Fruit fly (Drosophila melanogaster) whole organism, wandering third instar larva: ENCODE measurements around the gene tfc.
A peak's percentile ranks its signal among the peaks of the same experiment; 100 is the strongest.

Source experiments
- Abd-B ChIP-seq: fragments of >200 bp; optimal IDR thresholded peaks from 2 replicates; lab custom pipeline; 2017; ENCODE audit warnings: missing biosample characterization, missing genetic modification characterization
- CG32264 ChIP-seq: fragments of 200-800 bp; sonication (Bioruptor generic); optimal IDR thresholded peaks from 2 replicates; lab custom pipeline; 2016; ENCODE audit warnings: missing biosample characterization, missing genetic modification characterization
- CG9705 ChIP-seq: fragments of 200-800 bp; sonication (Bioruptor generic); optimal IDR thresholded peaks from 2 replicates; lab custom pipeline; 2018; ENCODE audit warnings: missing biosample characterization, mild to moderate bottlenecking, missing genetic modification characterization
- CrebA ChIP-seq: fragments of 200-800 bp; sonication (Bioruptor generic); optimal IDR thresholded peaks from 2 replicates; lab custom pipeline; 2016; ENCODE audit warnings: missing biosample characterization, mild to moderate bottlenecking, missing genetic modification characterization, borderline replicate concordance
- Dfd ChIP-seq: fragments of >200 bp; optimal IDR thresholded peaks from 2 replicates; lab custom pipeline; 2017; ENCODE audit warnings: missing biosample characterization, missing genetic modification characterization
- Dif ChIP-seq: fragments of 200-275, 200-300 bp; sonication (Bioruptor generic); optimal IDR thresholded peaks from 2 replicates; lab custom pipeline; 2018; ENCODE audit warnings: missing biosample characterization, missing genetic modification characterization; ENCODE audit not compliant: partially characterized antibody
- GATAd ChIP-seq: sonication (Bioruptor generic); optimal IDR thresholded peaks from 2 replicates; lab custom pipeline; 2016; ENCODE audit warnings: missing biosample characterization, missing genetic modification characterization
- HLH106 ChIP-seq: fragments of 200-800 bp; optimal IDR thresholded peaks from 3 replicates; lab custom pipeline; 2019; ENCODE audit warnings: missing biosample characterization, mild to moderate bottlenecking, missing genetic modification characterization, moderate library complexity
- Hnf4 ChIP-seq: fragments of 200-800 bp; sonication (Bioruptor generic); optimal IDR thresholded peaks from 2 replicates; lab custom pipeline; 2016; ENCODE audit warnings: missing biosample characterization, mild to moderate bottlenecking, missing genetic modification characterization
- Hr78 ChIP-seq: fragments of >200 bp; optimal IDR thresholded peaks from 2 replicates; lab custom pipeline; 2017; ENCODE audit warnings: missing biosample characterization, missing genetic modification characterization
- Hr83 ChIP-seq: fragments of 200-300 bp; sonication (Bioruptor generic); optimal IDR thresholded peaks from 2 replicates; lab custom pipeline; 2016; ENCODE audit warnings: missing biosample characterization, mild to moderate bottlenecking, missing genetic modification characterization, moderate library complexity; ENCODE audit not compliant: poor library complexity, severe bottlenecking
- Jra ChIP-seq: sonication (Bioruptor generic); optimal IDR thresholded peaks from 2 replicates; lab custom pipeline; 2016; ENCODE audit warnings: missing biosample characterization, missing genetic modification characterization
- Mio ChIP-seq: sonication (Bioruptor generic); optimal IDR thresholded peaks from 2 replicates; lab custom pipeline; 2016; ENCODE audit warnings: missing biosample characterization, missing genetic modification characterization
- Myc ChIP-seq: fragments of >200 bp; optimal IDR thresholded peaks from 2 replicates; lab custom pipeline; 2017
- N ChIP-seq: fragments of >200 bp; optimal IDR thresholded peaks from 2 replicates; lab custom pipeline; 2018; ENCODE audit warnings: missing biosample characterization, missing external identifiers, missing genetic modification characterization
- OdsH ChIP-seq: fragments of 200-800 bp; sonication (Bioruptor generic); optimal IDR thresholded peaks from 2 replicates; lab custom pipeline; 2016; ENCODE audit warnings: missing biosample characterization, mild to moderate bottlenecking, missing genetic modification characterization
- Rel ChIP-seq, 2 experiments: fragments of 200-800 bp; sonication (Bioruptor generic) in 1 of 2; optimal IDR thresholded peaks; 2 replicates in 1 of 2; 3 replicates in 1 of 2; lab custom pipeline; 2016 to 2019; ENCODE audit warnings: mild to moderate bottlenecking in 2 of 2, missing biosample characterization in 2 of 2, missing genetic modification characterization in 2 of 2, moderate library complexity in 1 of 2
- Sp1 ChIP-seq: fragments of 200-800 bp; sonication (Bioruptor generic); optimal IDR thresholded peaks from 3 replicates; lab custom pipeline; 2019; ENCODE audit warnings: missing biosample characterization, mild to moderate bottlenecking, missing genetic modification characterization, moderate library complexity
- Vsx2 ChIP-seq: fragments of 200-300, 225-300 bp; sonication (Bioruptor generic); optimal IDR thresholded peaks from 2 replicates; lab custom pipeline; 2018; ENCODE audit warnings: missing biosample characterization, missing genetic modification characterization; ENCODE audit not compliant: partially characterized antibody
- br ChIP-seq: fragments of 200-800 bp; sonication (Bioruptor generic); optimal IDR thresholded peaks from 2 replicates; lab custom pipeline; 2016; ENCODE audit warnings: missing biosample characterization, missing genetic modification characterization
- brk ChIP-seq: fragments of 200-800 bp; sonication (Bioruptor generic); optimal IDR thresholded peaks from 2 replicates; lab custom pipeline; 2016; ENCODE audit warnings: missing biosample characterization, mild to moderate bottlenecking, missing genetic modification characterization
- dl ChIP-seq, 2 experiments: fragments of 175-275, 200-275 bp in 1 of 2; fragments of 200-275 bp in 1 of 2; sonication (Bioruptor generic); optimal IDR thresholded peaks; lab custom pipeline; 2018; ENCODE audit warnings: mild to moderate bottlenecking in 2 of 2, missing biosample characterization in 2 of 2, missing genetic modification characterization in 2 of 2, moderate library complexity in 2 of 2; ENCODE audit not compliant: partially characterized antibody in 2 of 2, insufficient read depth in 1 of 2
- dmrt93B ChIP-seq: fragments of 200-800 bp; sonication (Bioruptor generic); optimal IDR thresholded peaks from 2 replicates; lab custom pipeline; 2018; ENCODE audit warnings: missing biosample characterization, mild to moderate bottlenecking, missing genetic modification characterization
- dsf ChIP-seq: sonication (Bioruptor generic); optimal IDR thresholded peaks from 2 replicates; lab custom pipeline; 2016; ENCODE audit warnings: missing biosample characterization, missing genetic modification characterization, borderline replicate concordance
- ey ChIP-seq: fragments of 200-800 bp; sonication (Bioruptor generic); optimal IDR thresholded peaks from 2 replicates; lab custom pipeline; 2016; ENCODE audit warnings: missing biosample characterization, missing genetic modification characterization
- foxo ChIP-seq, 2 experiments: fragments of 200-800 bp; sonication (Bioruptor generic); optimal IDR thresholded peaks; 2 replicates in 1 of 2; 3 replicates in 1 of 2; lab custom pipeline; 2016 to 2017; ENCODE audit warnings: missing biosample characterization in 2 of 2, missing genetic modification characterization in 2 of 2
- fru ChIP-seq: fragments of 200-800 bp; sonication (Bioruptor generic); optimal IDR thresholded peaks from 3 replicates; lab custom pipeline; 2016; ENCODE audit warnings: missing biosample characterization, mild to moderate bottlenecking, missing genetic modification characterization
- h ChIP-seq: fragments of 200-800 bp; sonication (Bioruptor generic); optimal IDR thresholded peaks from 3 replicates; lab custom pipeline; 2016; ENCODE audit warnings: missing biosample characterization, mild to moderate bottlenecking, missing genetic modification characterization
- jim ChIP-seq: fragments of 175-275, 200-325 bp; sonication (Bioruptor generic); optimal IDR thresholded peaks from 2 replicates; lab custom pipeline; 2016; ENCODE audit warnings: missing biosample characterization, mild to moderate bottlenecking, missing genetic modification characterization
- lola ChIP-seq: fragments of >200 bp; optimal IDR thresholded peaks from 2 replicates; lab custom pipeline; 2017; ENCODE audit warnings: missing biosample characterization, missing genetic modification characterization
- pan ChIP-seq: fragments of >200 bp; optimal IDR thresholded peaks from 2 replicates; lab custom pipeline; 2017
- psq ChIP-seq: fragments of 200-800 bp; sonication (Bioruptor generic); optimal IDR thresholded peaks from 3 replicates; lab custom pipeline; 2017; ENCODE audit warnings: missing biosample characterization, mild to moderate bottlenecking, missing genetic modification characterization, moderate library complexity
- rgr ChIP-seq: fragments of 200-800 bp; sonication (Bioruptor generic); optimal IDR thresholded peaks from 3 replicates; lab custom pipeline; 2016; ENCODE audit warnings: missing biosample characterization, mild to moderate bottlenecking, missing genetic modification characterization
- sage ChIP-seq: fragments of 200-800 bp; sonication (Bioruptor generic); optimal IDR thresholded peaks from 2 replicates; lab custom pipeline; 2016; ENCODE audit warnings: missing biosample characterization, mild to moderate bottlenecking, missing genetic modification characterization
- sv ChIP-seq: fragments of 200-800 bp; sonication (Bioruptor generic); optimal IDR thresholded peaks from 3 replicates; lab custom pipeline; 2016; ENCODE audit warnings: missing biosample characterization, missing genetic modification characterization
- tai ChIP-seq: sonication (Bioruptor generic); optimal IDR thresholded peaks from 2 replicates; lab custom pipeline; 2016; ENCODE audit warnings: missing biosample characterization, missing genetic modification characterization
- usp ChIP-seq: fragments of >200 bp; optimal IDR thresholded peaks from 2 replicates; lab custom pipeline; 2017; ENCODE audit warnings: missing biosample characterization, missing genetic modification characterization
- woc ChIP-seq: sonication (Bioruptor generic); optimal IDR thresholded peaks from 2 replicates; lab custom pipeline; 2016; ENCODE audit warnings: missing biosample characterization, mild to moderate bottlenecking, missing genetic modification characterization

The tfc gene

DNA sequence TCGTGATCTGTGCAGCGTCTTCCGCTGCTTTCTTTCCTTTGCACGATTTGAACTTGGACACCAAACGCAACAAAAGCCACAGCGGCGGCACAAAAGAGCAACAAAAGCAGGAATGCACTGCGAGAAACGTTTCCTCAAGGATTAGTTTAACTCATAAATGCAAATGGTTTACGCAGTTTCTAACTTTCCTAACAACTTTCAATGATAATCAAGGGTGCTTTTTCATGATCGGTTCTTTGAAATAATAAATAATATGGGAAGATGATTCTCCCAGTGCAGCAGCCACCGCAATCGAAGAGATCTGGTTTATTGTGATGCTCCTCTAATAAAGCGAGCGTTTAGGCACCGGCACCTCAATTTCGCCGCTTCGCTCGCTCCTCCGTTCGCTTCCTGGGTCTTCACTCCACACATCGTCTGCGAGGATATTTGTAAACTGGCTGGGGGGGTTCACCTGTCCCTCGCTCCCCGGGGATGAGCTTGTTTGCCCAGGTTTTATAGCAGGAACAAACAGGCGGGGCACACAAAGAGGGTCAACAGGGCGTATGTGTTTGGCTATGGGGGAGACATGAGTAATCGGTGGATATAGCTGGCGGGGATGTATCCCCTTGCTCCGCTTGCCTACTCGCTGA lies 63.0 kb downstream of the tfc start (continued):
- TF ChIP-seq Hr83 (GFP tag; lab: Kevin White, UChicago) (peak; percentile 83), dl (GFP tag; optimal IDR thresholded peaks at IDR 0.05; lab: Kevin White, UChicago; ENCODE audit: insufficient read depth in 1 of 2, partially characterized antibody in 2 of 2) (no peak), tai (no peak), dmrt93B (GFP tag; lab: Kevin White, UChicago) (peak; percentile 92), rgr (GFP tag; lab: Kevin White, UChicago) (peak; percentile 97), Vsx2 (GFP tag; lab: Kevin White, UChicago) (no peak), HLH106 (tag; lab: Kevin White, UChicago) (peak; percentile 96)

DNA sequence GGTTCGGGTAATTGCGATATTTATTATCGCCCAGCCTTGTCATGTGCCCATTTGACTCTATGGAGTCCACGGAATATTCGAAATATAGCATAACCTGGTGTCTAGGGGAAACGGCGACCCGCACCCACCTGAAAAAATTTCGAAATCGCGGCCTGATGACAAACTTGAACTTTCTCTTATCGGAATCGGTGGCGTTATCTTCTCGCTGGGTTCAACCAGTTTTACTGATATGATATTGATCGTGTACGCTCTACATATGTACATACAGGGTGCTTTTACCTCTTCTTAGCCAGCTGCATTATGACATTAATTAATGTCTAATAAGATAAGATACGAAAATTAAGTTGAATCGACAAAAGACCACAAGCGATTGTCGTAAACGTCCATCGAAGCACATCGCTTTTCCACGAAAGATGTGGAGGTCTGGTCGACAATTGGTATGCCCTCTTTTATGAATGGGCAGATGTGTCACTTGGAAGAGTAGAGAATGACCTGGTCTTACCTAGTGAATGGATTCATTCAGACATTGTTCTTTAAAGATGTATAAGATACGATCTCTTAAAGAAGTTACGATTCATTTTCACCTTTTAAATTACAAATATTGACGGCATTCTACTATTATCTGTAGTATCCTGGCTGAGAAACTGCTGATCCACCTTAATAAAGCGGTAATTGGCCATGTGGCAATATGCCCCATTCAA lies 64.1 kb downstream of the tfc start:
- TF ChIP-seq Dif (GFP tag; lab: Kevin White, UChicago) (no peak), rgr (GFP tag; lab: Kevin White, UChicago) (peak; percentile 19), sv (no peak), CG9705 (GFP tag; lab: Kevin White, UChicago) (no peak), h (GFP tag; lab: Kevin White, UChicago) (peak; percentile 39), CG32264 (GFP tag; lab: Kevin White, UChicago) (no peak), GATAd (GFP tag; lab: Kevin White, UChicago) (no peak), br (GFP tag; lab: Kevin White, UChicago) (peak; percentile 20), woc (no peak), Hr78 (GFP tag; lab: Kevin White, UChicago) (peak; percentile 5), HLH106 (tag; lab: Kevin White, UChicago) (peak; percentile 6), Mio (no peak), ey (peak; percentile 52), usp (GFP tag; lab: Kevin White, UChicago) (no peak), foxo (GFP tag; optimal IDR thresholded peaks at IDR 0.05; lab: Kevin White, UChicago) (peak in 1 of 2 experiments; percentile 55), fru (GFP tag; lab: Kevin White, UChicago) (peak; percentile 30)

DNA sequence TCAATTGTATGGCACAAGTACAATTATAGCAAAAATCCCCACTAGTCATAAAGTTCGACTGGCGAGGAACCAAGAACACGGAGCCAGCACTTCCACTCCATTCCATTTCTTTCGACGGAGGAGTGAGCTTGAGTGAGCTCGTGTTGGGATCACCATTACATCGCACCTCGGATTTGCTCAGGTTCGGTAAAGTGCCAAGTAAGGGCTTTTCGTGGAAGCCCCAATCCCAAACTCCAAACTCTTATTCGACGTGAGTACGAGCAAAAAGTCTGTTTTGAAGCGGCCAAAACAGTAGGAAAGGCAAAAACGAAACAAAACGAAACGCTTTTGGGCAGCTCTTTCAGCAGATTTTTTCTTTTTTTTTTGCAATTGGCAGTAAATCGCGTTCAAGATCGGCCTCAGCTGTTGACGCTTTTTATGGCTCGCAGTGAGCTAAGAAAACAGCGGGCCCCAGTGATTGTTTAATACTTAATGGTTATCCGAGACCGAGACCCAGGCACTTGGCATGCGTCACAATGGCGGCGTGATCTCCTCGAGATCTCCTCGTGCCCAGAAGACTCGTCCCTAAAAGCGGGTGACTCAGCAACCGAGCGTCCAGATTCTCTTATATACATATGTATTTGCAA lies 64.8 kb downstream of the tfc start:
- TF ChIP-seq N (GFP tag; lab: Kevin White, UChicago) = no peak
- no peak for TF ChIP-seq brk (GFP tag; lab: Kevin White, UChicago)
- TF ChIP-seq Sp1 (GFP tag; lab: Kevin White, UChicago) = peak; percentile 32
- TF ChIP-seq usp (GFP tag; lab: Kevin White, UChicago) = no peak
- no peak for TF ChIP-seq sv
- TF ChIP-seq sage = peak; percentile 75
- no peak for TF ChIP-seq tai
- TF ChIP-seq lola = no peak
- TF ChIP-seq HLH106 (tag; lab: Kevin White, UChicago) = no peak
- TF ChIP-seq dmrt93B (GFP tag; lab: Kevin White, UChicago) = no peak
- TF ChIP-seq Vsx2 (GFP tag; lab: Kevin White, UChicago) = no peak
- no peak for TF ChIP-seq foxo (GFP tag; optimal IDR thresholded peaks at IDR 0.05; lab: Kevin White, UChicago)
- peak; percentile 53 for TF ChIP-seq psq (GFP tag; lab: Kevin White, UChicago)
- TF ChIP-seq Dfd (GFP tag; lab: Kevin White, UChicago) = no peak
- TF ChIP-seq CG9705 (GFP tag; lab: Kevin White, UChicago) = no peak
- TF ChIP-seq br (GFP tag; lab: Kevin White, UChicago) = peak; percentile 62
- TF ChIP-seq Rel (GFP tag; optimal IDR thresholded peaks at IDR 0.05; lab: Kevin White, UChicago) = peak; percentile 44
- TF ChIP-seq Rel (tag; optimal IDR thresholded peaks at IDR 0.05; lab: Kevin White, UChicago) = peak; percentile 48
- no peak for TF ChIP-seq CrebA
- no peak for TF ChIP-seq pan (lab: Kevin White, UChicago)
- no peak for TF ChIP-seq GATAd (GFP tag; lab: Kevin White, UChicago)
- TF ChIP-seq woc = no peak
- no peak for TF ChIP-seq jim (GFP tag; lab: Kevin White, UChicago)
- peak; percentile 63 for TF ChIP-seq Hr83 (GFP tag; lab: Kevin White, UChicago)
- TF ChIP-seq Hnf4 (GFP tag; lab: Kevin White, UChicago) = peak; percentile 56
- no peak for TF ChIP-seq Myc (lab: Kevin White, UChicago)
- no peak for TF ChIP-seq dsf (GFP tag; lab: Kevin White, UChicago)
- peak; percentile 94 for TF ChIP-seq Jra
- TF ChIP-seq Hr78 (GFP tag; lab: Kevin White, UChicago) = no peak
- peak; percentile 41 for TF ChIP-seq rgr (GFP tag; lab: Kevin White, UChicago)
- no peak for TF ChIP-seq Abd-B
- no peak for TF ChIP-seq dl (GFP tag; optimal IDR thresholded peaks at IDR 0.05; lab: Kevin White, UChicago; ENCODE audit: insufficient read depth in 1 of 2, partially characterized antibody in 2 of 2)
- no peak for TF ChIP-seq Mio
- peak; percentile 59 for TF ChIP-seq fru (GFP tag; lab: Kevin White, UChicago)
- TF ChIP-seq CG32264 (GFP tag; lab: Kevin White, UChicago) = peak; percentile 30
- no peak for TF ChIP-seq Dif (GFP tag; lab: Kevin White, UChicago)
- peak; percentile 58 for TF ChIP-seq OdsH
- TF ChIP-seq ey = no peak
- TF ChIP-seq h (GFP tag; lab: Kevin White, UChicago) = peak; percentile 71
